Fruit fly (Drosophila melanogaster): Measurements from ENCODE around the gene S-Lap1.

S-Lap1 gene

dm6 chr3L:8627839-8628827, 11.1 kb downstream of the S-Lap1 start (continued):
- TF ChIP-seq CG3995 (GFP tag; optimal IDR thresholded peaks at IDR 0.05) (no peak), psq (GFP tag; optimal IDR thresholded peaks at IDR 0.05) (no peak), Taf1 (GFP tag; IDR thresholded peaks at IDR 0.05) (no peak), ems (GFP tag; optimal IDR thresholded peaks at IDR 0.05) (no peak), ttk (GFP tag; IDR thresholded peaks at IDR 0.05) (no peak), CG31441 (GFP tag; IDR thresholded peaks at IDR 0.05) (no peak), Stat92E (GFP tag; optimal IDR thresholded peaks at IDR 0.05) (peak in 1 of 3 experiments; percentile 5), Hsf (GFP tag; optimal IDR thresholded peaks at IDR 0.05) (no peak), CG8765 (GFP tag; IDR thresholded peaks at IDR 0.05) (no peak), CG4854 (GFP tag; optimal IDR thresholded peaks at IDR 0.05) (no peak), Lhr (GFP tag; optimal IDR thresholded peaks at IDR 0.05) (peak; percentile 37), Elba2 (GFP tag; optimal IDR thresholded peaks at IDR 0.05) (no peak), tna (GFP tag; IDR thresholded peaks at IDR 0.05; ENCODE audit: partially characterized antibody) (no peak), CG7928 (GFP tag; optimal IDR thresholded peaks at IDR 0.05) (no peak), CG10462 (GFP tag; optimal IDR thresholded peaks at IDR 0.05) (no peak), CG10267 (tag; optimal IDR thresholded peaks at IDR 0.05) (peak; percentile 16), odd (GFP tag; optimal IDR thresholded peaks at IDR 0.05) (no peak), CG8924 (tag; optimal IDR thresholded peaks at IDR 0.05) (no peak), vnd (GFP tag; IDR thresholded peaks at IDR 0.05; ENCODE audit: partially characterized antibody) (no peak), sna (GFP tag; IDR thresholded peaks at IDR 0.05; ENCODE audit: partially characterized antibody) (no peak), CG12942 (GFP tag; optimal IDR thresholded peaks at IDR 0.05) (no peak), MESR4 (GFP tag; optimal IDR thresholded peaks at IDR 0.05) (no peak), vvl (GFP tag; IDR thresholded peaks at IDR 0.05) (peak; percentile 27; the same call in 1 of the 2 replicates), Dref (GFP tag; IDR thresholded peaks at IDR 0.05) (no peak), tll (GFP tag; optimal IDR thresholded peaks at IDR 0.05) (no peak), CG10565 (GFP tag; optimal IDR thresholded peaks at IDR 0.05) (no peak), CG6175 (GFP tag; IDR thresholded peaks at IDR 0.05) (0 out of 3 replicates have a peak, but pooled peaks have one; percentile 67), gfzf (GFP tag; optimal IDR thresholded peaks at IDR 0.05) (peak; percentile 17), pros (GFP tag; optimal IDR thresholded peaks at IDR 0.05) (no peak), Atf3 (GFP tag; optimal IDR thresholded peaks at IDR 0.05) (peak; percentile 1), pan (optimal IDR thresholded peaks at IDR 0.05) (no peak), pan (GFP tag; optimal IDR thresholded peaks at IDR 0.05 in 1 of 2, IDR thresholded peaks at IDR 0.05 in 1 of 2) (no peak), mld (GFP tag; IDR thresholded peaks at IDR 0.05; ENCODE audit: partially characterized antibody) (no peak), jumu (GFP tag; optimal IDR thresholded peaks at IDR 0.05) (no peak), cwo (GFP tag; optimal IDR thresholded peaks at IDR 0.05) (no peak), knrl (GFP tag; IDR thresholded peaks at IDR 0.05; ENCODE audit: partially characterized antibody) (peak; percentile 51; the same call in 2 of the 3 replicates), so (GFP tag; IDR thresholded peaks at IDR 0.05) (peak; percentile 68; the same call in 2 of the 3 replicates), NK7.1 (GFP tag; optimal IDR thresholded peaks at IDR 0.05) (no peak), Hr3 (GFP tag; optimal IDR thresholded peaks at IDR 0.05) (no peak), HLH4C (GFP tag; IDR thresholded peaks at IDR 0.05; ENCODE audit: partially characterized antibody) (no peak), CG6813 (GFP tag; optimal IDR thresholded peaks at IDR 0.05) (no peak), salm (tag; optimal IDR thresholded peaks at IDR 0.05) (no peak), CG33213 (GFP tag; optimal IDR thresholded peaks at IDR 0.05) (no peak), CG6654 (GFP tag; optimal IDR thresholded peaks at IDR 0.05) (no peak), Sox102F (GFP tag; optimal IDR thresholded peaks at IDR 0.05) (no peak), dimm (GFP tag; IDR thresholded peaks at IDR 0.05) (no peak), Deaf1 (tag; optimal IDR thresholded peaks at IDR 0.05) (peak; percentile 28), CG3163 (GFP tag; optimal IDR thresholded peaks at IDR 0.05) (no peak)

Measured in whole organism, embryonic.